Fruit fly (Drosophila melanogaster): ENCODE measurements around the gene CG33644.

The CG33644 gene

dm6 chr2L:13514945-13515687 lies 16.8 kb upstream of the CG33644 start (continued):
- TF ChIP-seq CG10267 (tag; optimal IDR thresholded peaks at IDR 0.05), result peak; percentile 69
- TF ChIP-seq gfzf (GFP tag; optimal IDR thresholded peaks at IDR 0.05), result no peak
- TF ChIP-seq Asciz (GFP tag; optimal IDR thresholded peaks at IDR 0.05), result peak; percentile 71
- TF ChIP-seq salm (tag; optimal IDR thresholded peaks at IDR 0.05), result no peak
- TF ChIP-seq btn (GFP tag; optimal IDR thresholded peaks at IDR 0.05), result peak; percentile 64
- peak; percentile 95 for TF ChIP-seq sens (GFP tag)
- peak in 1 of 2 experiments; percentile 71 for TF ChIP-seq eve (GFP tag; optimal IDR thresholded peaks at IDR 0.05)
- peak; percentile 81 for TF ChIP-seq stc (GFP tag; IDR thresholded peaks at IDR 0.05)
- TF ChIP-seq CG18476 (GFP tag; optimal IDR thresholded peaks at IDR 0.05), result peak; percentile 76
- TF ChIP-seq CG11398 (GFP tag; optimal IDR thresholded peaks at IDR 0.05), result no peak
- TF ChIP-seq p53 (GFP tag; optimal IDR thresholded peaks at IDR 0.05), result peak; percentile 56
- peak; percentile 83 for TF ChIP-seq CG33213 (GFP tag; optimal IDR thresholded peaks at IDR 0.05)
- peak; percentile 9 for TF ChIP-seq tio (GFP tag; optimal IDR thresholded peaks at IDR 0.05)
- peak; percentile 60 to 86 for TF ChIP-seq dpn (GFP tag; optimal IDR thresholded peaks at IDR 0.05)
- no peak for TF ChIP-seq Fer2 (tag; optimal IDR thresholded peaks at IDR 0.05)
- peak; percentile 36 for TF ChIP-seq Atf3 (GFP tag; optimal IDR thresholded peaks at IDR 0.05)
- no peak for TF ChIP-seq lbe (GFP tag; optimal IDR thresholded peaks at IDR 0.05)
- no peak for TF ChIP-seq ab (GFP tag; optimal IDR thresholded peaks at IDR 0.05)
- TF ChIP-seq Rx (GFP tag; IDR thresholded peaks at IDR 0.05), result peak; percentile 83
- peak; percentile 82 for TF ChIP-seq lab (GFP tag; optimal IDR thresholded peaks at IDR 0.05)
- TF ChIP-seq CG2202 (tag; optimal IDR thresholded peaks at IDR 0.05), result no peak
- TF ChIP-seq CG4360 (GFP tag; IDR thresholded peaks at IDR 0.05), result no peak
- no peak for TF ChIP-seq zen2 (GFP tag; IDR thresholded peaks at IDR 0.05; ENCODE audit: partially characterized antibody)
- no peak for TF ChIP-seq CG14860 (GFP tag; IDR thresholded peaks at IDR 0.05; ENCODE audit: partially characterized antibody)
- no peak for TF ChIP-seq insv (GFP tag; optimal IDR thresholded peaks at IDR 0.05)
- TF ChIP-seq NK7.1 (GFP tag; optimal IDR thresholded peaks at IDR 0.05), result peak; percentile 72
- peak; percentile 69 for TF ChIP-seq CG10979 (tag; optimal IDR thresholded peaks at IDR 0.05)
- no peak for TF ChIP-seq lola (GFP tag; optimal IDR thresholded peaks at IDR 0.05)
- peak; percentile 75 for TF ChIP-seq sisA (GFP tag; IDR thresholded peaks at IDR 0.05)
- TF ChIP-seq tap (tag; optimal IDR thresholded peaks at IDR 0.05), result peak; percentile 79
- TF ChIP-seq CG6683 (GFP tag; optimal IDR thresholded peaks at IDR 0.05), result no peak
- peak; percentile 86 for TF ChIP-seq slbo (GFP tag; IDR thresholded peaks at IDR 0.05)
- no peak for TF ChIP-seq ssp (GFP tag; IDR thresholded peaks at IDR 0.05)
- peak; percentile 51 for TF ChIP-seq toy (GFP tag; IDR thresholded peaks at IDR 0.05)
- peak; percentile 55 for TF ChIP-seq Ssrp (tag; optimal IDR thresholded peaks at IDR 0.05)
- peak; percentile 91 for TF ChIP-seq CG17361 (GFP tag; IDR thresholded peaks at IDR 0.05)
- 0 out of 2 replicates have a peak, but pooled peaks have one; percentile 14 for TF ChIP-seq cas (GFP tag; IDR thresholded peaks at IDR 0.05)
- peak; percentile 65 for TF ChIP-seq CG17568 (GFP tag; optimal IDR thresholded peaks at IDR 0.05)
- peak; percentile 56 for TF ChIP-seq danr (GFP tag; IDR thresholded peaks at IDR 0.05)
- TF ChIP-seq jigr1 (GFP tag; IDR thresholded peaks at IDR 0.05), result peak; percentile 26; the same call in 1 of the 3 replicates
- peak; percentile 50 for TF ChIP-seq CG7786 (GFP tag; optimal IDR thresholded peaks at IDR 0.05)
- TF ChIP-seq Hmr (GFP tag; optimal IDR thresholded peaks at IDR 0.05), result peak; percentile 23
- TF ChIP-seq kni (GFP tag; optimal IDR thresholded peaks at IDR 0.05), result no peak
- no peak for TF ChIP-seq CG5953 (GFP tag; IDR thresholded peaks at IDR 0.05)
- peak; percentile 51 for TF ChIP-seq dm (GFP tag; optimal IDR thresholded peaks at IDR 0.05)
- TF ChIP-seq sr (GFP tag; IDR thresholded peaks at IDR 0.05), result peak; percentile 27; the same call in 1 of the 3 replicates
- TF ChIP-seq Chrac-16 (GFP tag; optimal IDR thresholded peaks at IDR 0.05), result peak; percentile 24

Measured in whole organism, embryonic.